Worm (Caenorhabditis elegans): ENCODE measurements around the gene nhr-61.

Gene nhr-61

DNA sequence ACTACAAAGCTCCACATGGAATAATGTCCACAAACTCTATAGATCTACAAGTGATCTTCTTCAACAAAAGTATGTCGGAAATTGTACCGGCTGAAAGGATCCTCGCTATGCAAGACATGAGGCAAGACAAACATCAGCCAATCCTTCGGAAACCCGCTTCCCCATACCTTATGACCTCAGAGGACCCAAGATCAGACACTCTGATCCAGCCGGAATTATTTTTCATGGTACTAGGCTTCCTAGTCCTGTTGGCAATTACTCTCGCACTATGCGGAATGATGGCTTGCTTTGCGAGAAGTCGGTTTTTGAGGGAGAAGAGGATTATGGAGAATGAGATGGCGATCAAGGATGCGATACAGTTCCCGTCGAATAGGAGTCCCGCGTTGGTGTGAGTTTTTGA, 31.6 kb upstream of the nhr-61 start (continued):
- no peak for TF ChIP-seq egl-18 (GFP tag; IDR thresholded peaks at IDR 0.05)

DNA sequence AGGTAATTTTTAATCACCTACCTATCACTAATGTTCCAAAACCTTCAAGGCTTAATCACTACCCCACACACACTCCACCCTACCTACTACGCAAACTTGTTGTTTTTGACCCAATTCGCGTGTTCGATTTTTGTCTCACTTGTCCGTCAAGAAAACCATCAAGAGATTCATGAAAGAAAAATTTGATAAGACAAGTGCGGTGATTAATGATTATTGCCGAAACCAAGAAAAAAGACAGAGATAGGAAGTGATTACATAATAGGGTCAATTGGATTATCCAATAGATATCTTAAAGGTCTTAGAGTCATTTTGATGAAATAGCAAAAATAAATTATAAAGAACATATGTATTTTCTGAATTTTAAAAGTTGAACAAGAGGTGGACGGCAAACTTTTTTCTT, 25.9 kb upstream of the nhr-61 start:
- TF ChIP-seq tbp1 (GFP tag; optimal IDR thresholded peaks at IDR 0.05) = no peak
- TF ChIP-seq snpc-3.4 (tag; optimal IDR thresholded peaks at IDR 0.05) = no peak
- TF ChIP-seq tlf-1 (GFP tag; optimal IDR thresholded peaks at IDR 0.05) = no peak
- no peak for TF ChIP-seq hsf-1 (GFP tag; IDR thresholded peaks at IDR 0.05)
- TF ChIP-seq F37B4.10 (GFP tag; IDR thresholded peaks at IDR 0.05) = no peak
- TF ChIP-seq Y95B8A.8 (GFP tag; IDR thresholded peaks at IDR 0.05) = no peak
- TF ChIP-seq nfya-2 (GFP tag; IDR thresholded peaks at IDR 0.05) = no peak
- TF ChIP-seq ceh-40 (GFP tag; IDR thresholded peaks at IDR 0.05) = no peak

DNA sequence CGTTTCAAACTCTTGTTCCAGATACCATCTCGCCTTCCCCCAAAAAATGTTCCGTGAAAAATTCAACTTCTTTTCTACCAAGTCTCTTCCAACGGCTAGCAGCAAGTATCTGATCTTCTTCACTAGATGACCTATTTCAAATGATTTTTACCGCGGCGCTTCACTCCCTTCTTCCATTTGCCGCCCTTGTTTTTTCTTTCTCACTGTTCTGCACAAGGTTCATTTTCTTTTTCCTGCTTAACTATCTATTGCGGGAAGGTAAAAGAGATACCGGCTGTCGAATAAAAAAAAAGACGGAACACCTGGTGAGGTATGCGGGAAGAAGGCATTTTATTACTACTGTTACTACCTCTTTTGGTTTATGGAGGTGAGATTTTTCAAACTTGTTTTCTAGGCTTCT, 24.7 kb upstream of the nhr-61 start, which contains the start of gene cdh-7:
Gene cdh-7 (plus strand): TSS at position 214 of the 400 bp plus-strand sequence.
- TF ChIP-seq nhr-179 (tag; optimal IDR thresholded peaks at IDR 0.05) (no peak), him-1 (tag; optimal IDR thresholded peaks at IDR 0.05) (no peak), K11D2.4 (GFP tag; IDR thresholded peaks at IDR 0.05) (no peak), athp-1 (tag; optimal IDR thresholded peaks at IDR 0.05) (no peak), nhr-80 (tag; optimal IDR thresholded peaks at IDR 0.05) (no peak)

DNA sequence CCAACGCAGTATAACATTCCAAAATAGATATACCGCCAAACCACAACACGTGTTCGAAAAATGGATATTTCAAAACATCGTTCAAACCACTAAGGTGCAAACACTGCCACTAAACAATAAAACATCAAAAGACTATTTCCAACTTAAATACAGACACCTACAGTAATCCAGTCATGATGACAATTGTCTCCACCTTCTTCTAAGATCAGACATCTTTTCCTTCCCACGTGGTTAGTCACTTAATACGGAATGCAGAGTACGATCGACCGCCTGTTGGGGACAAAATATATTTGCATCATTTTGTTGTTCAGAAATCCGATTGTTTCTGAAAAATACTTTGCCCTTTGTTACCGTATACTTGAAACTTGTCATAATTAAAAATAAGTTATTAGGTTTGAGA, 22.9 kb upstream of the nhr-61 start:
- no peak for TF ChIP-seq F37B4.10 (GFP tag; IDR thresholded peaks at IDR 0.05)
- no peak for TF ChIP-seq pha-4 (tag; optimal IDR thresholded peaks at IDR 0.05)
- TF ChIP-seq repo-1 (tag; optimal IDR thresholded peaks at IDR 0.05) = no peak
- no peak for TF ChIP-seq K11D2.4 (GFP tag; IDR thresholded peaks at IDR 0.05)
- no peak for TF ChIP-seq F22D6.2 (tag; optimal IDR thresholded peaks at IDR 0.05)
- no peak for TF ChIP-seq D2030.7 (GFP tag; IDR thresholded peaks at IDR 0.05)
- TF ChIP-seq snpc-1.3 (tag; optimal IDR thresholded peaks at IDR 0.05; ENCODE audit: insufficient read depth) = no peak
- no peak for TF ChIP-seq ztf-18 (tag; optimal IDR thresholded peaks at IDR 0.05)

DNA sequence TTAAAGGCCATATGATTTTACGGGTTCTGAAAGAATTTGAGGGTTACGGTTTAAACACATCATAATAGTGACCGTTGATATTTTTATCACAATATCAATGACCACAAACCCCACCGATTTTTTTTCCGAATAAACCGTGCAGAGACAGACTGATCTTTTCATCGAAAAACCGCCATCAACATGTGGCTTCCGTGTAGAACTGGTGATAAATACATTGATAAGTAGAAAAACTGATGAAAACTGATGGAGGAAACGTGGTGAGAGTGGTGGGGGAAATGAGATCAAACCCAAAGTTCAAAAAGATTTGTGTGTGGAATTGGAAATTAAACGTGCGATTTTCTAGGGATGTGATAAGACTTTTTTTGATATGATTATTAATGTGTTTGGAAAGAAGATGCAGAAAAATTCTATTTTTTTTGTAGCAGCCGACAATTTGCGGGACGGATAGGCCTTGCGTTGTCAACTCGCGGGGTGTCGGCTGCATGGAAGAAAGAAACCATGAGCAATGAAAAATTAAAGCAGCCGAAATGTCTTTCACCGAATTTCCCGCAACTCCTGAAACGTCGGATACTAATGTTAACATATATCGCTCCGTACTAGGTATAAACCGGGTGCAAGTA, 20.4 kb upstream of the nhr-61 start:
- TF ChIP-seq ztf-26 (tag; optimal IDR thresholded peaks at IDR 0.05) (peak; percentile 16), ztf-6 (GFP tag; IDR thresholded peaks at IDR 0.05) (no peak), F55B11.4 (tag; optimal IDR thresholded peaks at IDR 0.05; ENCODE audit: borderline replicate concordance, insufficient read depth) (no peak), snpc-4 (GFP tag; optimal IDR thresholded peaks at IDR 0.05) (no peak), snpc-4 (tag; optimal IDR thresholded peaks at IDR 0.05) (peak in 3 of 4 experiments; percentile 47 to 76 (median 59)), lin-40 (tag; optimal IDR thresholded peaks at IDR 0.05) (peak; percentile 51), nhr-80 (tag; optimal IDR thresholded peaks at IDR 0.05) (peak; percentile 46)

DNA sequence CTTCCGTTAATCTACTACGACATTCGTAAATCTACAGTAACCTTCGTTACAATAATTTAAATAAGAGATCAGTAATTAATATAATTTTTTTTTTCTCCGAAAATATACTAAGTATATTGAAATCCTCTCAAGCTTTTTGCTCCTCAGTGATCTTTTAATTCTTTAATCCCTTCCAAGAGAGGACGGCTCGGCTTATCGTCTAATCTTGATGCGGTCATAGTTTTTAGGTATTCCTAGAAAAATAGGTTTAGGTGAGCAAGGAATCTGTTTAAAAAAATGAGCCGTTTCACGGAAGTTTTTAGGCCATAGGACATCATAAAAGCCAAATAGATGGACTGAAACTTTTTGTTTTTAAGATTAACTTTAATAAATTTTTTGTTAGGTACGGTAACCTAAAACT, 13.7 kb upstream of the nhr-61 start:
- TF ChIP-seq F55B11.4 (tag; optimal IDR thresholded peaks at IDR 0.05; ENCODE audit: borderline replicate concordance, insufficient read depth) = no peak
- TF ChIP-seq let-607 (tag; optimal IDR thresholded peaks at IDR 0.05) = no peak

DNA sequence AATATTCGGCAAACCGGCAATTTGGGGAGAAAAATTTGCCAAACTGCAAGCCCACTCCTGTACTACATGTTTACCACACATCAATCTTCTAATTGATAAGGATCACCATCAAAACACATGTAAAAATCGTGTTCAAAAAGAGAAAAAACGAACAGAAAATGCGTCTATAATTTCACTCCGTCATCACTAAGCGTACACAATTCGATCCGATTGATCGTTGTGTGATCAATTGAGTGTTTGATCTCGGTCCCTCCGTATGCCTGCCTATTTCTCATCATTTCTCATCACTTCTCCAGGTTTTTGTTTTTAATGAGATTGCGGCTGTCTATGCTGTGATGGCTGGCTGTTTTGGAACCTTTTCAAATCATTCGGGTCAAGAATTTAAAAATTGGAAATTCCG, 7.1 kb upstream of the nhr-61 start:
- TF ChIP-seq somi-1 (GFP tag; optimal IDR thresholded peaks at IDR 0.05) = no peak
- no peak for TF ChIP-seq nhr-27 (tag; optimal IDR thresholded peaks at IDR 0.05)
- no peak for TF ChIP-seq F57C9.4 (tag; optimal IDR thresholded peaks at IDR 0.05)
- no peak for TF ChIP-seq fkh-3 (tag; optimal IDR thresholded peaks at IDR 0.05)
- no peak for TF ChIP-seq dox-1 (GFP tag; IDR thresholded peaks at IDR 0.05)
